Fruit fly (Drosophila melanogaster): ENCODE results near the gene Hel25E.

dm6 chr2L:5541935-5542685 lies at the start of gene Hel25E, which contains the start of gene Lam:
- no peak for TF ChIP-seq CG8159 (tag; optimal IDR thresholded peaks at IDR 0.05)
- TF ChIP-seq Snoo (tag; optimal IDR thresholded peaks at IDR 0.05): no peak
- TF ChIP-seq CG15710 (tag; optimal IDR thresholded peaks at IDR 0.05): no peak
